Worm (Caenorhabditis elegans) whole organism, young adult: ENCODE measurements around the gene bli-6.

Source experiments
- B0261.1 ChIP-seq: sonication (generic microtip); optimal IDR thresholded peaks from 2 replicates; lab custom pipeline; 2016; ENCODE audit warnings: mild to moderate bottlenecking, missing genetic modification characterization, moderate library complexity, missing compliant biosample characterization
- C06A6.2 ChIP-seq: fragments of 200-800 bp; sonication (Bioruptor generic); conservative IDR thresholded peaks from 2 replicates; pipeline ENCODE4 v1.3.6; 2022; ENCODE audit warnings: missing genetic modification characterization, missing compliant biosample characterization
- C17E4.6 ChIP-seq: fragments of 200-800 bp; sonication (Bioruptor generic); IDR thresholded peaks from 2 replicates; pipeline ENCODE4 v1.3.6; 2022; ENCODE audit warnings: missing genetic modification reagents, missing genetic modification characterization, missing compliant biosample characterization
- F33H1.4 ChIP-seq: fragments of 200-800 bp; sonication (Bioruptor generic); IDR thresholded peaks from 2 replicates; pipeline ENCODE4 v1.3.6; 2022; ENCODE audit warnings: missing genetic modification reagents, missing genetic modification characterization, missing compliant biosample characterization
- F52B5.7 ChIP-seq: sonication (generic microtip); optimal IDR thresholded peaks from 2 replicates; lab custom pipeline; 2016; ENCODE audit warnings: mild to moderate bottlenecking, missing genetic modification characterization, missing compliant biosample characterization
- F57A8.1 ChIP-seq: fragments of 200-800 bp; sonication (Bioruptor generic); optimal IDR thresholded peaks from 2 replicates; lab custom pipeline; 2018; ENCODE audit warnings: mild to moderate bottlenecking, missing genetic modification characterization, moderate library complexity, missing compliant biosample characterization
- F57C9.4 ChIP-seq: sonication (generic microtip); optimal IDR thresholded peaks from 2 replicates; lab custom pipeline; 2017; ENCODE audit warnings: mild to moderate bottlenecking, missing genetic modification characterization, missing compliant biosample characterization
- Y53G8AR.9 ChIP-seq: fragments of 200-800 bp; sonication (Bioruptor generic); conservative IDR thresholded peaks from 2 replicates; pipeline ENCODE4 v1.3.6; 2022; ENCODE audit warnings: missing genetic modification reagents, missing genetic modification characterization, missing compliant biosample characterization
- Y79H2A.3 ChIP-seq: fragments of 200-800 bp; sonication (Bioruptor generic); conservative IDR thresholded peaks from 2 replicates; pipeline ENCODE4 v1.3.6; 2022; ENCODE audit warnings: missing genetic modification reagents, missing genetic modification characterization, missing compliant biosample characterization
- ama-1 ChIP-seq, 3 experiments: fragments of 150-350 bp in 1 of 3; sonication (generic microtip) in 2 of 3; optimal IDR thresholded peaks; 2 replicates each; lab custom pipeline; 2014 to 2018; ENCODE audit warnings: missing biosample characterization in 2 of 3, missing genetic modification characterization in 2 of 3, missing genetic modification reagents in 2 of 3
- aptf-2 ChIP-seq: fragments of 200-800 bp; sonication (Bioruptor generic); conservative IDR thresholded peaks from 2 replicates; pipeline ENCODE4 v1.3.6; 2022; ENCODE audit warnings: missing genetic modification reagents, missing genetic modification characterization, missing compliant biosample characterization
- athp-1 ChIP-seq: sonication (generic microtip); optimal IDR thresholded peaks from 2 replicates; lab custom pipeline; 2017; ENCODE audit warnings: mild to moderate bottlenecking, missing genetic modification characterization, missing compliant biosample characterization
- attf-5 ChIP-seq: fragments of 200-800 bp; sonication (Bioruptor generic); optimal IDR thresholded peaks from 2 replicates; lab custom pipeline; 2018; ENCODE audit warnings: mild to moderate bottlenecking, missing genetic modification characterization, missing compliant biosample characterization
- attf-6 ChIP-seq: fragments of 200-800 bp; sonication (Bioruptor generic); IDR thresholded peaks from 2 replicates; pipeline ENCODE4 v1.3.6; 2022; ENCODE audit warnings: missing genetic modification reagents, missing genetic modification characterization, missing compliant biosample characterization
- bed-1 ChIP-seq: fragments of 200-800 bp; sonication (Bioruptor generic); IDR thresholded peaks from 2 replicates; pipeline ENCODE4 v1.3.6; 2022; ENCODE audit warnings: missing genetic modification reagents, missing genetic modification characterization, missing compliant biosample characterization
- ccch-3 ChIP-seq: fragments of 200-800 bp; sonication (Bioruptor generic); optimal IDR thresholded peaks from 2 replicates; lab custom pipeline; 2018; ENCODE audit warnings: mild to moderate bottlenecking, missing genetic modification characterization, missing compliant biosample characterization
- cebp-2 ChIP-seq: fragments of 200-800 bp; sonication (Bioruptor generic); IDR thresholded peaks from 2 replicates; pipeline ENCODE4 v1.3.6; 2022; ENCODE audit warnings: missing genetic modification characterization, missing compliant biosample characterization
- ceh-100 ChIP-seq: fragments of 200-800 bp; sonication (Bioruptor generic); IDR thresholded peaks from 2 replicates; pipeline ENCODE4 v1.3.6; 2022; ENCODE audit warnings: missing genetic modification reagents, missing genetic modification characterization, missing compliant biosample characterization
- ceh-40 ChIP-seq: fragments of 200-800 bp; sonication (Bioruptor generic); IDR thresholded peaks from 2 replicates; pipeline ENCODE4 v1.3.6; 2022; ENCODE audit warnings: missing genetic modification characterization, missing compliant biosample characterization
- ceh-58 ChIP-seq: fragments of 200-800 bp; sonication (Bioruptor generic); IDR thresholded peaks from 2 replicates; pipeline ENCODE4 v1.3.6; 2022; ENCODE audit warnings: missing genetic modification characterization, missing compliant biosample characterization
- ceh-91 ChIP-seq: fragments of 200-800 bp; sonication (Bioruptor generic); IDR thresholded peaks from 2 replicates; pipeline ENCODE4 v1.3.6; 2022; ENCODE audit warnings: missing genetic modification reagents, missing genetic modification characterization, missing compliant biosample characterization
- dpff-1 ChIP-seq: sonication (generic microtip); optimal IDR thresholded peaks from 2 replicates; lab custom pipeline; 2017; ENCODE audit warnings: mild to moderate bottlenecking, missing genetic modification characterization, missing compliant biosample characterization
- dpl-1 ChIP-seq: fragments of 150-350 bp; optimal IDR thresholded peaks from 2 replicates; lab custom pipeline; 2014; ENCODE audit warnings: missing biosample characterization, missing genetic modification reagents, missing genetic modification characterization
- egrh-3 ChIP-seq: fragments of 200-800 bp; sonication (Bioruptor generic); IDR thresholded peaks from 2 replicates; pipeline ENCODE4 v1.3.6; 2022; ENCODE audit warnings: missing genetic modification reagents, missing genetic modification characterization, missing compliant biosample characterization
- gei-17 ChIP-seq: fragments of 200-800 bp; sonication (Bioruptor generic); optimal IDR thresholded peaks from 2 replicates; lab custom pipeline; 2018; ENCODE audit warnings: mild to moderate bottlenecking, missing genetic modification characterization, missing compliant biosample characterization
- hlh-26 ChIP-seq: fragments of 200-800 bp; sonication (Bioruptor generic); conservative IDR thresholded peaks from 2 replicates; pipeline ENCODE4 v1.3.6; 2022; ENCODE audit warnings: missing genetic modification reagents, missing genetic modification characterization, missing compliant biosample characterization
- hmg-1.2 ChIP-seq: fragments of 200-800 bp; sonication (Bioruptor generic); IDR thresholded peaks from 2 replicates; pipeline ENCODE4 v1.3.6; 2022; ENCODE audit warnings: missing genetic modification reagents, missing genetic modification characterization, missing compliant biosample characterization
- lag-1 ChIP-seq: fragments of 200-800 bp; sonication (Bioruptor generic); IDR thresholded peaks from 2 replicates; pipeline ENCODE4 v1.3.6; 2022; ENCODE audit warnings: missing genetic modification reagents, missing genetic modification characterization, missing compliant biosample characterization
- lin-26 ChIP-seq: fragments of 200-800 bp; sonication (Bioruptor generic); IDR thresholded peaks from 2 replicates; pipeline ENCODE4 v1.3.6; 2022; ENCODE audit warnings: missing genetic modification reagents, missing genetic modification characterization, missing compliant biosample characterization
- lsl-1 ChIP-seq: fragments of 200-800 bp; sonication (Bioruptor generic); optimal IDR thresholded peaks from 2 replicates; lab custom pipeline; 2018; ENCODE audit warnings: mild to moderate bottlenecking, missing genetic modification characterization, moderate library complexity, missing compliant biosample characterization
- madf-10 ChIP-seq: sonication (generic microtip); optimal IDR thresholded peaks from 2 replicates; lab custom pipeline; 2016; ENCODE audit warnings: mild to moderate bottlenecking, missing genetic modification characterization, missing compliant biosample characterization
- madf-8 ChIP-seq: fragments of 200-800 bp; sonication (Bioruptor generic); conservative IDR thresholded peaks from 2 replicates; pipeline ENCODE4 v1.3.6; 2022; ENCODE audit warnings: missing genetic modification reagents, missing genetic modification characterization, missing compliant biosample characterization
- mes-4 ChIP-seq: sonication (generic microtip); optimal IDR thresholded peaks from 2 replicates; lab custom pipeline; 2016; ENCODE audit warnings: missing genotype, missing genetic modification characterization, missing compliant biosample characterization
- nfya-2 ChIP-seq: fragments of 200-800 bp; sonication (Bioruptor generic); IDR thresholded peaks from 2 replicates; pipeline ENCODE4 v1.3.6; 2022; ENCODE audit warnings: missing genetic modification reagents, missing genetic modification characterization, missing compliant biosample characterization
- nhr-120 ChIP-seq: fragments of 200-800 bp; sonication (Bioruptor generic); IDR thresholded peaks from 2 replicates; pipeline ENCODE4 v1.3.6; 2022; ENCODE audit warnings: missing genetic modification characterization, missing compliant biosample characterization
- nhr-179 ChIP-seq: sonication (generic microtip); optimal IDR thresholded peaks from 2 replicates; lab custom pipeline; 2016; ENCODE audit warnings: mild to moderate bottlenecking, missing genetic modification characterization, missing compliant biosample characterization
- nhr-90 ChIP-seq: sonication (generic microtip); optimal IDR thresholded peaks from 2 replicates; lab custom pipeline; 2016; ENCODE audit warnings: missing genotype, mild to moderate bottlenecking, missing genetic modification characterization, missing compliant biosample characterization
- rec-8 ChIP-seq, 2 experiments: sonication (generic microtip); optimal IDR thresholded peaks; 2 replicates each; lab custom pipeline; 2016; ENCODE audit warnings: mild to moderate bottlenecking in 2 of 2, missing genetic modification characterization in 2 of 2, missing genetic modification reagents in 2 of 2, missing genotype in 2 of 2, missing biosample characterization in 1 of 2, missing compliant biosample characterization in 1 of 2, moderate library complexity in 1 of 2
- sea-2 ChIP-seq: fragments of 200-800 bp; sonication (Bioruptor generic); IDR thresholded peaks from 2 replicates; pipeline ENCODE4 v1.3.6; 2022; ENCODE audit warnings: missing genetic modification characterization, missing compliant biosample characterization
- snpc-1.1 ChIP-seq: sonication (generic microtip); optimal IDR thresholded peaks from 2 replicates; lab custom pipeline; 2017; ENCODE audit warnings: missing genetic modification characterization, mild to moderate bottlenecking, missing compliant biosample characterization, antibody characterized with exemption, moderate library complexity, missing genotype, missing genetic modification reagents; ENCODE audit not compliant: insufficient read depth
- snpc-1.3 ChIP-seq: sonication (generic microtip); optimal IDR thresholded peaks from 2 replicates; lab custom pipeline; 2017; ENCODE audit warnings: missing genetic modification characterization, mild to moderate bottlenecking, missing compliant biosample characterization, antibody characterized with exemption, moderate library complexity, missing genotype, missing genetic modification reagents; ENCODE audit not compliant: insufficient read depth
- somi-1 ChIP-seq: fragments of 200-800 bp; sonication (Bioruptor generic); optimal IDR thresholded peaks from 2 replicates; lab custom pipeline; 2018; ENCODE audit warnings: mild to moderate bottlenecking, missing genetic modification characterization, missing compliant biosample characterization
- tbp1 ChIP-seq: fragments of 200-800 bp; sonication (Bioruptor generic); optimal IDR thresholded peaks from 2 replicates; lab custom pipeline; 2018; ENCODE audit warnings: mild to moderate bottlenecking, missing genetic modification characterization, missing compliant biosample characterization
- unc-62 ChIP-seq: fragments of 150-350 bp; optimal IDR thresholded peaks from 2 replicates; lab custom pipeline; 2014; ENCODE audit warnings: missing biosample characterization, missing genetic modification reagents, missing genetic modification characterization
- zfh-2 ChIP-seq: fragments of 200-800 bp; sonication (Bioruptor generic); conservative IDR thresholded peaks from 2 replicates; pipeline ENCODE4 v1.3.6; 2022; ENCODE audit warnings: missing genetic modification reagents, missing genetic modification characterization, missing compliant biosample characterization
- ztf-18 ChIP-seq: sonication (generic microtip); optimal IDR thresholded peaks from 2 replicates; lab custom pipeline; 2016; ENCODE audit warnings: missing genotype, mild to moderate bottlenecking, missing genetic modification characterization, missing compliant biosample characterization
- ztf-25 ChIP-seq: fragments of 200-800 bp; sonication (Bioruptor generic); IDR thresholded peaks from 2 replicates; pipeline ENCODE4 v1.3.6; 2022; ENCODE audit warnings: missing genetic modification reagents, missing genetic modification characterization, missing compliant biosample characterization
- ztf-6 ChIP-seq: fragments of 200-800 bp; sonication (Bioruptor generic); IDR thresholded peaks from 2 replicates; pipeline ENCODE4 v1.3.6; 2022; ENCODE audit warnings: missing genetic modification reagents, missing genetic modification characterization, missing compliant biosample characterization

Gene bli-6

DNA sequence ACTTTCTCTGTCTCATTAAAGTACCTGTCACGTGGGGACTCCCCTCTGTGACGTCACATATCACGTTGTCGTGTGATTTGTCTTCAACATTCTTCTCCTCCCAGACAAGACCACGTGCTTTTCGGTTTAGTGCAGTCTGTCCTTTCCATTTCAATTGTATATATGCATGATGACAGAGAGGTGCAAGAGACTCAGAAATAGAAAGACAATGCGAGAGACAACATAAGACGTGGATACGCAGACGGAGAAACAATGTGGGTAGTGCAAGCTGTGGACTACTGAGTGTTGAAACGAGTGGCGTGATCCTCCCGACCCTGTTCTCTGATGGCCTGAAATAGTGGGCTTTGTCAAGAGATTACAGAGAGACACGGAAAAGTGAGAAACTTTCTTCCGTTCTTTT lies 40.1 kb upstream of the bli-6 start (continued):
- TF ChIP-seq F33H1.4 (GFP tag; lab: Robert Waterston, UW) (peak; percentile 56), nfya-2 (GFP tag; lab: Robert Waterston, UW) (no peak), B0261.1 (tag; lab: Kevin White, UChicago) (peak; percentile 2), cebp-2 (GFP tag; lab: Robert Waterston, UW) (peak; percentile 32; the same call in 1 of the 2 replicates), somi-1 (GFP tag; lab: Kevin White, UChicago) (peak; percentile 99), Y79H2A.3 (no peak), nhr-120 (GFP tag; lab: Robert Waterston, UW) (no peak), gei-17 (GFP tag; lab: Kevin White, UChicago) (peak; percentile 83), ceh-100 (GFP tag; lab: Robert Waterston, UW) (peak; percentile 45), dpff-1 (tag; lab: Kevin White, UChicago) (peak; percentile 52), lin-26 (GFP tag; lab: Robert Waterston, UW) (peak; percentile 71; the same call in 1 of the 2 replicates), ceh-40 (GFP tag; lab: Robert Waterston, UW) (0 out of 2 replicates have a peak, but pooled peaks have one; percentile 41), madf-10 (tag; lab: Kevin White, UChicago) (peak; percentile 83), hmg-1.2 (GFP tag; lab: Robert Waterston, UW) (peak; percentile 95), ama-1 (optimal IDR thresholded peaks at IDR 0.05; lab: Kevin White, UChicago) (no peak), ama-1 (GFP tag; optimal IDR thresholded peaks at IDR 0.05; lab: Kevin White, UChicago) (peak in 1 of 2 experiments; percentile 55), lsl-1 (GFP tag; lab: Kevin White, UChicago) (no peak), sea-2 (GFP tag; lab: Robert Waterston, UW) (0 out of 2 replicates have a peak, but pooled peaks have one; percentile 40), ccch-3 (no peak), rec-8 (tag; optimal IDR thresholded peaks at IDR 0.05; lab: Kevin White, UChicago) (no peak), dpl-1 (peak; percentile 16), tbp1 (GFP tag; lab: Kevin White, UChicago) (peak; percentile 69), hlh-26 (GFP tag; lab: Robert Waterston, UW) (no peak), F57A8.1 (no peak), nhr-179 (tag; lab: Kevin White, UChicago) (no peak), egrh-3 (GFP tag; lab: Robert Waterston, UW) (0 out of 2 replicates have a peak, but pooled peaks have one; percentile 5), lag-1 (GFP tag; lab: Robert Waterston, UW) (no peak), C06A6.2 (GFP tag; lab: Robert Waterston, UW) (peak; percentile 92), ceh-91 (no peak), zfh-2 (peak; percentile 87), bed-1 (no peak), Y53G8AR.9 (GFP tag; lab: Robert Waterston, UW) (peak; percentile 85), mes-4 (tag; lab: Kevin White, UChicago) (no peak), athp-1 (tag; lab: Kevin White, UChicago) (peak; percentile 70), ztf-25 (GFP tag; lab: Robert Waterston, UW) (no peak), ceh-58 (GFP tag; lab: Robert Waterston, UW) (no peak), snpc-1.1 (tag; lab: Kevin White, UChicago) (no peak), F52B5.7 (tag; lab: Kevin White, UChicago) (peak; percentile 58), madf-8 (no peak), aptf-2 (GFP tag; lab: Robert Waterston, UW) (no peak), snpc-1.3 (tag; lab: Kevin White, UChicago) (no peak), F57C9.4 (tag; lab: Kevin White, UChicago) (no peak), ztf-18 (tag; lab: Kevin White, UChicago) (peak; percentile 55), C17E4.6 (GFP tag; lab: Robert Waterston, UW) (no peak), attf-6 (peak; percentile 41; the same call in 1 of the 2 replicates), unc-62 (peak; percentile 75), nhr-90 (tag; lab: Kevin White, UChicago) (peak; percentile 78), ztf-6 (GFP tag; lab: Robert Waterston, UW) (no peak), attf-5 (GFP tag; lab: Kevin White, UChicago) (peak; percentile 98)
